Worm (Caenorhabditis elegans): ENCODE data around the gene H14E04.3.

The H14E04.3 gene

ce11 chrIII:2424783-2425329, 38.5 kb upstream of the H14E04.3 start:
- TF ChIP-seq zag-1 (tag; optimal IDR thresholded peaks at IDR 0.05) (no peak), nhr-12 (tag; optimal IDR thresholded peaks at IDR 0.05) (no peak), daf-12 (tag; optimal IDR thresholded peaks at IDR 0.05) (no peak), egl-5 (tag; optimal IDR thresholded peaks at IDR 0.05) (no peak), eor-1 (tag; optimal IDR thresholded peaks at IDR 0.05) (no peak), jun-1 (tag; optimal IDR thresholded peaks at IDR 0.05) (no peak), ama-1 (optimal IDR thresholded peaks at IDR 0.05) (no peak), ceh-82 (tag; optimal IDR thresholded peaks at IDR 0.05) (no peak), nhr-28 (tag; optimal IDR thresholded peaks at IDR 0.05) (no peak), ceh-16 (tag; optimal IDR thresholded peaks at IDR 0.05) (no peak), skn-1 (tag; optimal IDR thresholded peaks at IDR 0.05) (no peak), R02D3.7 (tag; optimal IDR thresholded peaks at IDR 0.05) (no peak), nhr-11 (tag; optimal IDR thresholded peaks at IDR 0.05) (no peak)

ce11 chrIII:2423638-2424037, 37.3 kb upstream of the H14E04.3 start:
- TF ChIP-seq nhr-23 (tag; optimal IDR thresholded peaks at IDR 0.05) (no peak), ceh-28 (tag; optimal IDR thresholded peaks at IDR 0.05) (peak; percentile 78), mdl-1 (tag; optimal IDR thresholded peaks at IDR 0.05) (no peak), fkh-2 (tag; optimal IDR thresholded peaks at IDR 0.05) (no peak), nhr-76 (tag; optimal IDR thresholded peaks at IDR 0.05) (no peak)

DNA sequence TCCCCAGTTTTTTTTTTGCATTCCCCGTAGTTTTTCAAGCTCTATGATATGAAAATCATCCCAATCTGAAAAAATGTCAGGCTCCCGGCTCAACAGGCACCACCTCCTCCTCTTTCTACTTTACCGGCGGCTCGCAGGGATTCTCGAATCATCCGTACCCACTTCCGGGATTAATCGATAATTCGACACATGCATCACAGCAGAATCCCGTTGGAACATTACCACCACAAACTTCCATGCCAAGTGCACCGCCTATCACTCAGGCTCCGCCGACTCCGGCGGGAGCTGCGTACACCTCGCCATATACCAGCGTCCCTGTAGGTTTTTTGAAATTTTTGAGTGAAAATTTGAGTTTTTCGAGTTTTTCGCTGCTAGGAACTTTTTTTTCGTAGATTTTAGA, 34.8 kb upstream of the H14E04.3 start:
- TF ChIP-seq unc-39 (tag; optimal IDR thresholded peaks at IDR 0.05) (no peak), nhr-23 (tag; optimal IDR thresholded peaks at IDR 0.05) (no peak), fkh-2 (tag; optimal IDR thresholded peaks at IDR 0.05) (no peak), nhr-12 (tag; optimal IDR thresholded peaks at IDR 0.05) (no peak)

- TF ChIP-seq ztf-11 (tag; optimal IDR thresholded peaks at IDR 0.05) (no peak), ceh-28 (tag; optimal IDR thresholded peaks at IDR 0.05) (peak; percentile 89)
Measured at ce11 chrIII:2419504-2419903, 33.1 kb upstream of the H14E04.3 start.

ce11 chrIII:2418981-2419380, 32.6 kb upstream of the H14E04.3 start:
- TF ChIP-seq jun-1 (tag; optimal IDR thresholded peaks at IDR 0.05) (no peak), nhr-67 (tag; optimal IDR thresholded peaks at IDR 0.05) (no peak), ama-1 (optimal IDR thresholded peaks at IDR 0.05) (no peak), nhr-12 (tag; optimal IDR thresholded peaks at IDR 0.05) (no peak), tbx-2 (tag; optimal IDR thresholded peaks at IDR 0.05) (no peak), eor-1 (tag; optimal IDR thresholded peaks at IDR 0.05) (no peak), mdl-1 (tag; optimal IDR thresholded peaks at IDR 0.05) (no peak), daf-12 (tag; optimal IDR thresholded peaks at IDR 0.05) (no peak), nfya-1 (tag; optimal IDR thresholded peaks at IDR 0.05; ENCODE audit: insufficient read depth) (no peak), ceh-9 (tag; optimal IDR thresholded peaks at IDR 0.05) (no peak), ztf-4 (tag; optimal IDR thresholded peaks at IDR 0.05) (no peak), lin-39 (tag; optimal IDR thresholded peaks at IDR 0.05) (no peak), hmg-11 (tag; optimal IDR thresholded peaks at IDR 0.05) (no peak), elt-1 (tag; optimal IDR thresholded peaks at IDR 0.05) (no peak)

DNA sequence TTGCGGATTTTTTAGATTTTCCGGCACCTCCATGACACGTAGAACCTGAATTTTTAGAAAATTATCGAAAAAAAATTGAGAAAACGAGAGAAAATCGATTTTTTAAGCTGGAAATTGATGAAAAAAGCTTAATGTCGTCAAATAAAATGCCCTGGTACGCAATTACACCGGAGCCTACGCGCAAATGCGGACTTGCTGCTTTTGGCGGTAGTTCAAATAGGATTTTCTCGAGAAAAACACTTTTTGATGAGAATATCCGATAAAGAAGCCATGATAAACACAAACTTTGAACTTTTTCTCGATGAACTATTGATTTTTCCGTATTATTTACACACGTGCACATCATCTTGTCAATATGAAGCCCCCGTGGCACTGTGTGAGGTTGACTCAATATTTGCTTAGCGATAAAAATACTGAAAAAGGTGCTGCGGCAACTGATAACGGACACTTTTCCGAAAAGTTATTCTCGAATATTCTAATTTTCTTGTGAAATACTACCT, 31.8 kb upstream of the H14E04.3 start, which contains the start of the genes W04B5.5 and W04B5.3:
W04B5.5 (minus strand) TSS at position 51 of the 500 bp plus-strand sequence.
W04B5.3 (plus strand) TSS at position 356 of the 500 bp plus-strand sequence.
- TF ChIP-seq jun-1 (tag; optimal IDR thresholded peaks at IDR 0.05) (peak; percentile 70), nhr-23 (tag; optimal IDR thresholded peaks at IDR 0.05) (peak; percentile 60), fkh-2 (tag; optimal IDR thresholded peaks at IDR 0.05) (no peak), pha-4 (tag; optimal IDR thresholded peaks at IDR 0.05) (peak; percentile 98), zag-1 (tag; optimal IDR thresholded peaks at IDR 0.05) (no peak), ceh-28 (tag; optimal IDR thresholded peaks at IDR 0.05) (peak; percentile 80), elt-2 (tag; optimal IDR thresholded peaks at IDR 0.05) (peak; percentile 86), nfya-1 (tag; optimal IDR thresholded peaks at IDR 0.05; ENCODE audit: insufficient read depth) (peak; percentile 68), lin-15B (tag; optimal IDR thresholded peaks at IDR 0.05) (peak; percentile 47), hmg-11 (tag; optimal IDR thresholded peaks at IDR 0.05) (peak; percentile 78), nhr-28 (tag; optimal IDR thresholded peaks at IDR 0.05) (no peak), pqm-1 (tag; optimal IDR thresholded peaks at IDR 0.05) (peak; percentile 72), R02D3.7 (tag; optimal IDR thresholded peaks at IDR 0.05) (peak; percentile 69), skn-1 (tag; optimal IDR thresholded peaks at IDR 0.05) (peak; percentile 43), ceh-82 (tag; optimal IDR thresholded peaks at IDR 0.05) (peak; percentile 3), aly-2 (tag; optimal IDR thresholded peaks at IDR 0.05) (no peak), lin-39 (tag; optimal IDR thresholded peaks at IDR 0.05) (peak; percentile 28)

Measured in whole organism, L3 larva.